Worm (Caenorhabditis elegans) whole organism, L1 larva: Measurements from ENCODE around the gene K01A2.4.

Source experiments
- C04F5.9 ChIP-seq: sonication (generic microtip); optimal IDR thresholded peaks from 2 replicates; lab custom pipeline; 2016; ENCODE audit warnings: missing genetic modification characterization, missing compliant biosample characterization
- Y116A8C.19 ChIP-seq: sonication (generic microtip); optimal IDR thresholded peaks from 2 replicates; lab custom pipeline; 2016; ENCODE audit warnings: missing compliant biosample characterization, missing genetic modification characterization, borderline replicate concordance
- aha-1 ChIP-seq: fragments of 150-350 bp; optimal IDR thresholded peaks from 2 replicates; lab custom pipeline; 2014; ENCODE audit warnings: missing biosample characterization, missing genetic modification characterization
- ama-1 ChIP-seq: fragments of 150-350 bp; optimal IDR thresholded peaks from 2 replicates; lab custom pipeline; 2014
- ceh-8 ChIP-seq: fragments of 200-800 bp; sonication (Bioruptor generic); optimal IDR thresholded peaks from 2 replicates; lab custom pipeline; 2018; ENCODE audit warnings: mild to moderate bottlenecking, missing genetic modification characterization, moderate library complexity, missing compliant biosample characterization
- ceh-90 ChIP-seq: sonication (generic microtip); optimal IDR thresholded peaks from 2 replicates; lab custom pipeline; 2016; ENCODE audit warnings: missing genetic modification characterization, missing compliant biosample characterization
- dsc-1 ChIP-seq: sonication (generic microtip); optimal IDR thresholded peaks from 2 replicates; lab custom pipeline; 2016; ENCODE audit warnings: mild to moderate bottlenecking, missing genetic modification characterization, missing compliant biosample characterization
- efl-1 ChIP-seq, 4 experiments: fragments of 150-350 bp; optimal IDR thresholded peaks in 3 of 4; peaks in 1 of 4; 1 replicate in 1 of 4; 2 replicates in 3 of 4; lab custom pipeline; 2014; ENCODE audit warnings: missing biosample characterization in 2 of 4, missing genetic modification characterization in 2 of 4, missing genetic modification reagents in 2 of 4
- efl-3 ChIP-seq: fragments of 200-800 bp; sonication (Bioruptor generic); optimal IDR thresholded peaks from 2 replicates; lab custom pipeline; 2018; ENCODE audit warnings: mild to moderate bottlenecking, missing genetic modification characterization, missing compliant biosample characterization
- elt-2 ChIP-seq: sonication (generic microtip); optimal IDR thresholded peaks from 2 replicates; lab custom pipeline; 2016; ENCODE audit warnings: missing genetic modification characterization, mild to moderate bottlenecking, inconsistent platforms, missing compliant biosample characterization, missing genetic modification reagents
- elt-3 ChIP-seq, 6 experiments: fragments of 150-350 bp in 1 of 6; sonication (generic microtip); optimal IDR thresholded peaks; 2 replicates each; lab custom pipeline; 2017 to 2018; ENCODE audit warnings: missing biosample characterization in 6 of 6, missing genetic modification characterization in 6 of 6, inconsistent platforms in 1 of 6
- fkh-10 ChIP-seq: sonication (generic microtip); optimal IDR thresholded peaks from 2 replicates; lab custom pipeline; 2017; ENCODE audit warnings: missing biosample characterization, missing genetic modification reagents, missing genetic modification characterization
- fos-1 ChIP-seq: fragments of 150-350 bp; optimal IDR thresholded peaks from 2 replicates; lab custom pipeline; 2014; ENCODE audit warnings: missing biosample characterization, missing genetic modification characterization
- grh-1 ChIP-seq: fragments of 200-800 bp; sonication (Bioruptor generic); IDR thresholded peaks from 2 replicates; pipeline ENCODE4 v1.3.6; 2022; ENCODE audit warnings: missing genetic modification reagents, missing genetic modification characterization, missing compliant biosample characterization
- irx-1 ChIP-seq: sonication (generic microtip); optimal IDR thresholded peaks from 2 replicates; lab custom pipeline; 2016; ENCODE audit warnings: missing genetic modification characterization, missing compliant biosample characterization
- jun-1 ChIP-seq: fragments of 150-350 bp; optimal IDR thresholded peaks from 2 replicates; lab custom pipeline; 2014; ENCODE audit warnings: missing biosample characterization, missing genetic modification reagents, missing genetic modification characterization
- lin-14 ChIP-seq: fragments of 200-800 bp; sonication (Bioruptor generic); optimal IDR thresholded peaks from 2 replicates; lab custom pipeline; 2018; ENCODE audit warnings: mild to moderate bottlenecking, missing genetic modification characterization, moderate library complexity, missing compliant biosample characterization
- lin-15B ChIP-seq: fragments of 150-350 bp; sonication (generic microtip); optimal IDR thresholded peaks from 3 replicates; lab custom pipeline; 2014; ENCODE audit warnings: missing biosample characterization, missing genetic modification characterization
- lin-35 ChIP-seq, 2 experiments: fragments of 150-350 bp; optimal IDR thresholded peaks; 2 replicates each; lab custom pipeline; 2014; ENCODE audit warnings: missing biosample characterization in 2 of 2, missing genetic modification characterization in 2 of 2, missing genetic modification reagents in 2 of 2
- lin-39 ChIP-seq: fragments of 150-350 bp; optimal IDR thresholded peaks from 2 replicates; lab custom pipeline; 2014; ENCODE audit warnings: missing biosample characterization, missing genetic modification reagents, missing genetic modification characterization
- mab-9 ChIP-seq: fragments of 200-800 bp; sonication (Bioruptor generic); IDR thresholded peaks from 2 replicates; pipeline ENCODE4 v1.3.6; 2022; ENCODE audit warnings: missing genetic modification reagents, missing genetic modification characterization, missing compliant biosample characterization
- mef-2 ChIP-seq: fragments of 150-350 bp; optimal IDR thresholded peaks from 2 replicates; lab custom pipeline; 2014; ENCODE audit warnings: missing biosample characterization, missing genetic modification characterization
- nhr-11 ChIP-seq: fragments of 150-350 bp; optimal IDR thresholded peaks from 2 replicates; lab custom pipeline; 2014; ENCODE audit warnings: missing biosample characterization, missing genetic modification characterization
- nhr-28 ChIP-seq: fragments of 150-350 bp; optimal IDR thresholded peaks from 2 replicates; lab custom pipeline; 2014; ENCODE audit warnings: missing biosample characterization, missing genetic modification characterization
- nhr-47 ChIP-seq: sonication (generic microtip); optimal IDR thresholded peaks from 2 replicates; lab custom pipeline; 2016; ENCODE audit warnings: mild to moderate bottlenecking, missing genetic modification characterization, moderate library complexity, missing compliant biosample characterization
- nhr-71 ChIP-seq: sonication (generic microtip); optimal IDR thresholded peaks from 2 replicates; lab custom pipeline; 2016; ENCODE audit warnings: mild to moderate bottlenecking, missing genetic modification characterization, moderate library complexity, missing compliant biosample characterization
- nhr-76 ChIP-seq: sonication (generic microtip); optimal IDR thresholded peaks from 2 replicates; lab custom pipeline; 2017; ENCODE audit warnings: missing biosample characterization, missing genetic modification characterization
- nhr-77 ChIP-seq: fragments of 150-350 bp; optimal IDR thresholded peaks from 2 replicates; lab custom pipeline; 2014; ENCODE audit warnings: missing biosample characterization, missing genetic modification characterization
- nhr-90 ChIP-seq: sonication (generic microtip); optimal IDR thresholded peaks from 2 replicates; lab custom pipeline; 2016; ENCODE audit warnings: mild to moderate bottlenecking, missing genetic modification characterization, missing compliant biosample characterization; ENCODE audit not compliant: poor library complexity
- pag-3 ChIP-seq: sonication (generic microtip); optimal IDR thresholded peaks from 2 replicates; lab custom pipeline; 2017; ENCODE audit warnings: missing genetic modification characterization, mild to moderate bottlenecking, missing compliant biosample characterization, antibody characterized with exemption, borderline replicate concordance; ENCODE audit not compliant: insufficient read depth
- pax-3 ChIP-seq: fragments of 200-800 bp; sonication (Bioruptor generic); optimal IDR thresholded peaks from 2 replicates; lab custom pipeline; 2018; ENCODE audit warnings: mild to moderate bottlenecking, missing genetic modification characterization, moderate library complexity, missing compliant biosample characterization
- rnt-1 ChIP-seq: sonication (generic microtip); optimal IDR thresholded peaks from 2 replicates; lab custom pipeline; 2016; ENCODE audit warnings: mild to moderate bottlenecking, missing genetic modification characterization, moderate library complexity, missing compliant biosample characterization
- snpc-4 ChIP-seq: fragments of 150-350 bp; optimal IDR thresholded peaks from 2 replicates; lab custom pipeline; 2014; ENCODE audit warnings: missing biosample characterization, missing genetic modification characterization
- snu-23 ChIP-seq: sonication (generic microtip); optimal IDR thresholded peaks from 2 replicates; lab custom pipeline; 2016; ENCODE audit warnings: missing genetic modification characterization, missing compliant biosample characterization
- sptf-1 ChIP-seq: fragments of 150-350 bp; optimal IDR thresholded peaks from 2 replicates; lab custom pipeline; 2014; ENCODE audit warnings: missing biosample characterization, missing genetic modification characterization
- tlp-1 ChIP-seq: fragments of 150-350 bp; optimal IDR thresholded peaks from 2 replicates; lab custom pipeline; 2014; ENCODE audit warnings: missing biosample characterization, missing genetic modification characterization
- unc-130 ChIP-seq: fragments of 150-350 bp; optimal IDR thresholded peaks from 2 replicates; lab custom pipeline; 2017; ENCODE audit warnings: missing biosample characterization, missing genetic modification characterization, inconsistent platforms
- unc-30 ChIP-seq: sonication (generic microtip); optimal IDR thresholded peaks from 2 replicates; lab custom pipeline; 2017; ENCODE audit warnings: missing biosample characterization, missing genetic modification characterization
- unc-62 ChIP-seq: fragments of 150-350 bp; optimal IDR thresholded peaks from 2 replicates; lab custom pipeline; 2014; ENCODE audit warnings: missing biosample characterization, missing genetic modification reagents, missing genetic modification characterization
- unc-98 ChIP-seq: fragments of 200-800 bp; sonication (Bioruptor generic); IDR thresholded peaks from 2 replicates; pipeline ENCODE4 v1.3.6; 2022; ENCODE audit warnings: missing genetic modification characterization, missing compliant biosample characterization
- vab-15 ChIP-seq: sonication (generic microtip); optimal IDR thresholded peaks from 2 replicates; lab custom pipeline; 2017; ENCODE audit warnings: missing genotype, mild to moderate bottlenecking, missing genetic modification characterization, missing compliant biosample characterization
- xbp-1 ChIP-seq: sonication (generic microtip); optimal IDR thresholded peaks from 2 replicates; lab custom pipeline; 2016; ENCODE audit warnings: missing genetic modification characterization, missing compliant biosample characterization
- zag-1 ChIP-seq: fragments of 150-350 bp; optimal IDR thresholded peaks from 2 replicates; lab custom pipeline; 2014; ENCODE audit warnings: missing biosample characterization, missing genetic modification characterization
- ztf-4 ChIP-seq: fragments of 150-350 bp; optimal IDR thresholded peaks from 2 replicates; lab custom pipeline; 2014; ENCODE audit warnings: missing biosample characterization, missing genetic modification characterization

K01A2.4 gene

DNA sequence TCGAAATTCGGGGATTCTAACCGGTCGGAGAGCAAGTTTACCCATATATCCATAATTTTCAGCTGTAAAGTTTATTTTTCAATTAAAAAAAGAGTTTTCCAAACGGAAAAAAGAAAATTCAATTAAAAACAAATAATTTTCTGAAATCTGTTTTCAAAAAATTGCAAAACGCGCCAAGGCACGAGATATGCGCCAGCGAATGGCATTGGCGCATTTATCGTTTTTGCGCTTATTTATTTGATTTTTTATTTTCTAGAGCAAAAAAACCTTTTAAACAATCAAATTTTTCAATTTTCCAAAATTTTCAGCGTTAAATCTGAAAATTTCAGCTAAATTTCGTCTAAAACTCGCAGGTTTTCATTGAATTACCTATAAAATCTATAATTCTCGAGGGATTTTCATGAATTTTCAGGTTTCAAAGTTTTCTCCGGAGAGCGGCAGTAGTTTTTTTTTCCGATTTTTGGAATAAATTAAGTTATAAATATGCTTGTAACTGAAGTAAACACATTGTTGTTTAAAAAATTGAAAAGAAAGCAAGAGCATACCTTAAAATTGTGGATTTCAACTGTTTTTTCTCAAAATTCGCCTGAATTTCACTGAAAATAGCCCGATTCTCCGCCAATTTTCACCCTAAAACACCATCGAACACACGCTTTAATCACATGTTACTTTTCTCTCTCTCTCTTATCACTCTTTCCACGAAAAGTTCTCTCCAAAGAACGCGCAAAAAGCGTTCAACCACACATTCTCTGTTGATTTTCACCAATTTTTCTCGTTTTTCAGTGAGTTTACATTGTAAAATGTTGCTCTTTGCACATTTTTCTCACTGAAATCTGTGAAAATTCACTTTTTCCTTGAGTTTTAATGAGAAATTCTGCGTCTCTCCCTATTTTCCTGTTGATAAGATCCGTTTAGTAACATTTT, 21.4 kb upstream of the K01A2.4 start, which contains the start of gene B0432.10 (continued):
- peak; percentile 77 for TF ChIP-seq grh-1 (GFP tag; lab: Robert Waterston, UW)
- no peak for TF ChIP-seq ama-1 (lab: Kevin White, UChicago)
- peak; percentile 88 for TF ChIP-seq dsc-1 (tag; lab: Kevin White, UChicago)
- TF ChIP-seq nhr-71 (tag; lab: Kevin White, UChicago) = peak; percentile 91
- no peak for TF ChIP-seq unc-62 (GFP tag; lab: Kevin White, UChicago)
- peak; percentile 95 to 97 for TF ChIP-seq lin-35 (GFP tag; optimal IDR thresholded peaks at IDR 0.05; lab: Kevin White, UChicago)
- TF ChIP-seq sptf-1 = no peak
- TF ChIP-seq vab-15 (tag; lab: Kevin White, UChicago) = no peak
- TF ChIP-seq efl-1 (optimal IDR thresholded peaks at IDR 0.05; lab: Kevin White, UChicago) = peak; percentile 76 to 97
- peak; percentile 97 to 100 for TF ChIP-seq efl-1 (GFP tag; optimal IDR thresholded peaks at IDR 0.05 in 1 of 2; lab: Kevin White, UChicago)
- peak; percentile 69 for TF ChIP-seq nhr-11 (tag; lab: Kevin White, UChicago)
- TF ChIP-seq snu-23 (GFP tag; lab: Kevin White, UChicago) = peak; percentile 93
- peak; percentile 55 for TF ChIP-seq fos-1 (tag; lab: Kevin White, UChicago)
- peak; percentile 87 for TF ChIP-seq irx-1 (tag; lab: Kevin White, UChicago)
- peak; percentile 27 for TF ChIP-seq ztf-4 (tag; lab: Kevin White, UChicago)
- no peak for TF ChIP-seq zag-1 (tag; lab: Kevin White, UChicago)
- no peak for TF ChIP-seq fkh-10 (GFP tag; lab: Kevin White, UChicago)
- peak; percentile 88 for TF ChIP-seq lin-39 (tag; lab: Kevin White, UChicago)
- peak; percentile 88 for TF ChIP-seq xbp-1
- no peak for TF ChIP-seq pag-3
- peak; percentile 32 for TF ChIP-seq aha-1 (tag; lab: Kevin White, UChicago)
- no peak for TF ChIP-seq nhr-76
- TF ChIP-seq snpc-4 = peak; percentile 84
- TF ChIP-seq ceh-8 (GFP tag; lab: Kevin White, UChicago) = peak; percentile 61
- no peak for TF ChIP-seq tlp-1 (tag; lab: Kevin White, UChicago)
- TF ChIP-seq efl-3 (GFP tag; lab: Kevin White, UChicago) = no peak
- no peak for TF ChIP-seq mef-2 (tag; lab: Kevin White, UChicago)
- peak; percentile 89 for TF ChIP-seq lin-14 (GFP tag; lab: Kevin White, UChicago)
- TF ChIP-seq elt-2 (tag; lab: Kevin White, UChicago) = peak; percentile 52
- peak; percentile 65 for TF ChIP-seq C04F5.9 (tag; lab: Kevin White, UChicago)
- TF ChIP-seq jun-1 (tag; lab: Kevin White, UChicago) = peak; percentile 82
- TF ChIP-seq rnt-1 (tag; lab: Kevin White, UChicago) = peak; percentile 89
- TF ChIP-seq nhr-47 (tag; lab: Kevin White, UChicago) = peak; percentile 92
- TF ChIP-seq Y116A8C.19 (tag; lab: Kevin White, UChicago) = no peak
- TF ChIP-seq nhr-90 (tag; lab: Kevin White, UChicago) = peak; percentile 86

DNA sequence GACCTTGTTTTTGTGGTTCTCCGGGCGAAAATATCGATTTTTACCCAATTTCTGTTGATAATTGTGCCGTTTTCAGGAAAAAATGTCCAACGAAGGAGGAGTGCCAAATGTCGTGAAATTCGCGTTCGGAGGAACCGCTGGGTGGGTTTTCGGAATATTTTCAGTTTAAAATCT, 20.8 kb upstream of the K01A2.4 start, which contains the start of gene misc-1:
Gene misc-1, plus strand, starts transcription at position 75 of the 174 bp plus-strand sequence.
- TF ChIP-seq lin-15B (no peak), nhr-11 (tag; lab: Kevin White, UChicago) (no peak), unc-30 (no peak), ceh-8 (GFP tag; lab: Kevin White, UChicago) (no peak), xbp-1 (no peak), unc-98 (GFP tag; lab: Robert Waterston, UW) (no peak), mab-9 (GFP tag; lab: Robert Waterston, UW) (no peak), grh-1 (GFP tag; lab: Robert Waterston, UW) (no peak), nhr-71 (tag; lab: Kevin White, UChicago) (no peak), elt-3 (tag; optimal IDR thresholded peaks at IDR 0.05; lab: Kevin White, UChicago) (no peak), dsc-1 (tag; lab: Kevin White, UChicago) (no peak), zag-1 (tag; lab: Kevin White, UChicago) (no peak), pax-3 (tag; lab: Kevin White, UChicago) (no peak), unc-130 (tag; lab: Kevin White, UChicago) (no peak), rnt-1 (tag; lab: Kevin White, UChicago) (no peak), C04F5.9 (tag; lab: Kevin White, UChicago) (no peak), nhr-77 (tag; lab: Kevin White, UChicago) (no peak), nhr-28 (tag; lab: Kevin White, UChicago) (no peak), ceh-90 (tag; lab: Kevin White, UChicago) (no peak)
